Fruit fly (Drosophila melanogaster) Kc167 (cell line): ENCODE data around the gene mus312.

Experiments used
- Myc ChIP-seq: fragments of >200 bp; optimal IDR thresholded peaks from 2 replicates; lab custom pipeline; 2017; ENCODE audit warnings: missing external identifiers
- Sin3A ChIP-seq: fragments of >200 bp; optimal IDR thresholded peaks from 2 replicates; lab custom pipeline; 2018; ENCODE audit warnings: missing external identifiers
- h ChIP-seq: fragments of >200 bp; optimal IDR thresholded peaks from 3 replicates; lab custom pipeline; 2018; ENCODE audit warnings: missing external identifiers
- insv ChIP-seq: fragments of >200 bp; optimal IDR thresholded peaks from 3 replicates; lab custom pipeline; 2018; ENCODE audit warnings: missing external identifiers
- psq ChIP-seq: fragments of >200 bp; optimal IDR thresholded peaks from 2 replicates; lab custom pipeline; 2017; ENCODE audit warnings: missing external identifiers
- ttk ChIP-seq: sonication (Bioruptor generic); optimal IDR thresholded peaks from 2 replicates; lab custom pipeline; 2017; ENCODE audit warnings: missing external identifiers

Gene mus312

dm6 chr3L:7339216-7339742, 10.3 kb downstream of the mus312 start, which contains the start of the genes lark and eco:
Gene lark, plus strand, starts transcription at chr3L:7339266.
Gene eco, minus strand, starts transcription at chr3L:7339340.
- no peak for TF ChIP-seq Sin3A (lab: Kevin White, UChicago)
- TF ChIP-seq ttk (lab: Kevin White, UChicago): no peak
- no peak for TF ChIP-seq insv (lab: Kevin White, UChicago)
- no peak for TF ChIP-seq h (lab: Kevin White, UChicago)
- TF ChIP-seq Myc (lab: Kevin White, UChicago): no peak
- TF ChIP-seq psq (lab: Kevin White, UChicago): no peak

dm6 chr3L:7344001-7344400, 15.1 kb downstream of the mus312 start:
- TF ChIP-seq h (lab: Kevin White, UChicago): no peak
- TF ChIP-seq insv (lab: Kevin White, UChicago): no peak
- TF ChIP-seq ttk (lab: Kevin White, UChicago): no peak
- TF ChIP-seq Myc (lab: Kevin White, UChicago): no peak

dm6 chr3L:7344965-7345427, 16.1 kb downstream of the mus312 start, which contains the start of gene Cln7:
Gene Cln7, minus strand, starts transcription at chr3L:7345183.
- no peak for TF ChIP-seq psq (lab: Kevin White, UChicago)
- no peak for TF ChIP-seq Myc (lab: Kevin White, UChicago)
- no peak for TF ChIP-seq h (lab: Kevin White, UChicago)
- TF ChIP-seq ttk (lab: Kevin White, UChicago): no peak
- TF ChIP-seq insv (lab: Kevin White, UChicago): no peak
- no peak for TF ChIP-seq Sin3A (lab: Kevin White, UChicago)

- no peak for TF ChIP-seq psq (lab: Kevin White, UChicago)
- no peak for TF ChIP-seq Myc (lab: Kevin White, UChicago)
Measured at dm6 chr3L:7346951-7347350, 18.0 kb downstream of the mus312 start, which contains the start of gene CG14834. Gene CG14834, minus strand, starts transcription at chr3L:7347123.

- TF ChIP-seq ttk (lab: Kevin White, UChicago): no peak
- no peak for TF ChIP-seq Sin3A (lab: Kevin White, UChicago)
- no peak for TF ChIP-seq Myc (lab: Kevin White, UChicago)
- no peak for TF ChIP-seq psq (lab: Kevin White, UChicago)
- no peak for TF ChIP-seq insv (lab: Kevin White, UChicago)
- no peak for TF ChIP-seq h (lab: Kevin White, UChicago)
Measured at dm6 chr3L:7347984-7348631, 19.2 kb downstream of the mus312 start, which contains the start of the genes Srp19 and qm. Gene Srp19, minus strand, starts transcription at chr3L:7348034. Gene qm, plus strand, starts transcription at chr3L:7348313.

- TF ChIP-seq h (lab: Kevin White, UChicago): no peak
- TF ChIP-seq ttk (lab: Kevin White, UChicago): no peak
- TF ChIP-seq psq (lab: Kevin White, UChicago): no peak
- no peak for TF ChIP-seq Sin3A (lab: Kevin White, UChicago)
- no peak for TF ChIP-seq insv (lab: Kevin White, UChicago)
- TF ChIP-seq Myc (lab: Kevin White, UChicago): no peak
Measured at dm6 chr3L:7349311-7349710, 20.4 kb downstream of the mus312 start.

- TF ChIP-seq psq (lab: Kevin White, UChicago): no peak
- no peak for TF ChIP-seq Myc (lab: Kevin White, UChicago)
- TF ChIP-seq insv (lab: Kevin White, UChicago): no peak
- no peak for TF ChIP-seq h (lab: Kevin White, UChicago)
- no peak for TF ChIP-seq Sin3A (lab: Kevin White, UChicago)
- TF ChIP-seq ttk (lab: Kevin White, UChicago): no peak
Measured at dm6 chr3L:7356386-7357117, 27.6 kb downstream of the mus312 start, which contains the start of gene CTCF. Gene CTCF, minus strand, starts transcription at chr3L:7356713.

- TF ChIP-seq insv (lab: Kevin White, UChicago): no peak
- no peak for TF ChIP-seq Sin3A (lab: Kevin White, UChicago)
- TF ChIP-seq h (lab: Kevin White, UChicago): no peak
- TF ChIP-seq ttk (lab: Kevin White, UChicago): no peak
- no peak for TF ChIP-seq psq (lab: Kevin White, UChicago)
- TF ChIP-seq Myc (lab: Kevin White, UChicago): no peak
Measured at dm6 chr3L:7359827-7360323, 30.9 kb downstream of the mus312 start, which contains the start of gene pst. Gene pst, minus strand, starts transcription at chr3L:7360263.

dm6 chr3L:7360324-7360852, 31.5 kb downstream of the mus312 start, which contains the start of gene Sec63:
Gene Sec63, plus strand, starts transcription at chr3L:7360561.
- TF ChIP-seq psq (lab: Kevin White, UChicago): no peak
- no peak for TF ChIP-seq h (lab: Kevin White, UChicago)
- TF ChIP-seq insv (lab: Kevin White, UChicago): no peak
- no peak for TF ChIP-seq Myc (lab: Kevin White, UChicago)
- no peak for TF ChIP-seq Sin3A (lab: Kevin White, UChicago)
- TF ChIP-seq ttk (lab: Kevin White, UChicago): no peak

dm6 chr3L:7361095-7361522, 32.2 kb downstream of the mus312 start:
- no peak for TF ChIP-seq Sin3A (lab: Kevin White, UChicago)
- TF ChIP-seq Myc (lab: Kevin White, UChicago): no peak
- no peak for TF ChIP-seq ttk (lab: Kevin White, UChicago)
- TF ChIP-seq h (lab: Kevin White, UChicago): no peak
- no peak for TF ChIP-seq insv (lab: Kevin White, UChicago)
- TF ChIP-seq psq (lab: Kevin White, UChicago): no peak
